Worm (Caenorhabditis elegans) whole organism, young adult: ENCODE results near the gene F13B12.3.

Source experiments
- ama-1 ChIP-seq, 3 experiments: fragments of 150-350 bp in 1 of 3; sonication (generic microtip) in 2 of 3; optimal IDR thresholded peaks; 2 replicates each; lab custom pipeline; 2014 to 2018; ENCODE audit warnings: missing biosample characterization in 2 of 3, missing genetic modification characterization in 2 of 3, missing genetic modification reagents in 2 of 3
- lin-26 ChIP-seq: fragments of 200-800 bp; sonication (Bioruptor generic); IDR thresholded peaks from 2 replicates; pipeline ENCODE4 v1.3.6; 2022; ENCODE audit warnings: missing genetic modification reagents, missing genetic modification characterization, missing compliant biosample characterization
- lin-35 ChIP-seq, 3 experiments: fragments of 150-350 bp in 2 of 3; sonication (generic microtip) in 1 of 3; optimal IDR thresholded peaks; 2 replicates each; lab custom pipeline; 2014 to 2018; ENCODE audit warnings: missing biosample characterization in 3 of 3, missing genetic modification characterization in 3 of 3, missing genetic modification reagents in 3 of 3
- mes-4 ChIP-seq: sonication (generic microtip); optimal IDR thresholded peaks from 2 replicates; lab custom pipeline; 2016; ENCODE audit warnings: missing genotype, missing genetic modification characterization, missing compliant biosample characterization
- nfyb-1 ChIP-seq: fragments of 200-800 bp; sonication (Bioruptor generic); IDR thresholded peaks from 2 replicates; pipeline ENCODE4 v1.3.6; 2022; ENCODE audit warnings: missing genetic modification reagents, missing genetic modification characterization, missing compliant biosample characterization
- snpc-3.4 ChIP-seq: sonication (generic microtip); optimal IDR thresholded peaks from 2 replicates; lab custom pipeline; 2017; ENCODE audit warnings: missing genetic modification characterization, mild to moderate bottlenecking, missing compliant biosample characterization, antibody characterized with exemption, moderate library complexity, missing genotype, missing genetic modification reagents
- unc-62 ChIP-seq: fragments of 150-350 bp; optimal IDR thresholded peaks from 2 replicates; lab custom pipeline; 2014; ENCODE audit warnings: missing biosample characterization, missing genetic modification reagents, missing genetic modification characterization

- TF ChIP-seq lin-35 (GFP tag; optimal IDR thresholded peaks at IDR 0.05; lab: Kevin White, UChicago) (no peak), lin-26 (GFP tag; lab: Robert Waterston, UW) (no peak), nfyb-1 (GFP tag; lab: Robert Waterston, UW) (no peak), snpc-3.4 (tag; lab: Kevin White, UChicago) (no peak), unc-62 (GFP tag; lab: Kevin White, UChicago) (no peak), mes-4 (tag; lab: Kevin White, UChicago) (no peak), ama-1 (optimal IDR thresholded peaks at IDR 0.05; lab: Kevin White, UChicago) (no peak), ama-1 (GFP tag; optimal IDR thresholded peaks at IDR 0.05; lab: Kevin White, UChicago) (no peak)
These were observed 18.5 kb upstream of the F13B12.3 start for ce11 chrIV:10420440-10420839.
